Fruit fly (Drosophila melanogaster) whole organism, embryonic: ENCODE results near the gene CG13634.

Source experiments
- Ada2b ChIP-seq: fragments of 200-800 bp; sonication (Bioruptor generic); IDR thresholded peaks from 2 replicates; pipeline ENCODE4 v1.3.6; 2022; ENCODE audit warnings: missing biosample characterization, missing genetic modification characterization
- B-H2 ChIP-seq: fragments of 200-800 bp; sonication (Bioruptor generic); optimal IDR thresholded peaks from 2 replicates; lab custom pipeline; 2018; ENCODE audit warnings: missing biosample characterization, mild to moderate bottlenecking, missing genetic modification characterization
- CG10267 ChIP-seq: fragments of 200-800 bp; sonication (Bioruptor generic); optimal IDR thresholded peaks from 2 replicates; lab custom pipeline; 2018; ENCODE audit warnings: missing biosample characterization, mild to moderate bottlenecking, missing genetic modification characterization, moderate library complexity
- CG10274 ChIP-seq: fragments of 200-800 bp; sonication (Bioruptor generic); optimal IDR thresholded peaks from 3 replicates; lab custom pipeline; 2017; ENCODE audit warnings: missing biosample characterization, mild to moderate bottlenecking, missing genetic modification characterization
- CG10543 ChIP-seq: fragments of 200-800 bp; sonication (Bioruptor generic); optimal IDR thresholded peaks from 3 replicates; lab custom pipeline; 2017; ENCODE audit warnings: missing biosample characterization, mild to moderate bottlenecking, missing genetic modification characterization, moderate library complexity
- CG10959 ChIP-seq: fragments of 200-800 bp; sonication (Bioruptor generic); IDR thresholded peaks from 2 replicates; pipeline ENCODE4 v1.3.6; 2022; ENCODE audit warnings: missing biosample characterization, missing genetic modification characterization
- CG12104 ChIP-seq: fragments of 200-800 bp; sonication (Bioruptor generic); optimal IDR thresholded peaks from 3 replicates; lab custom pipeline; 2016; ENCODE audit warnings: missing biosample characterization, missing genetic modification characterization
- CG12299 ChIP-seq: fragments of 200-800 bp; sonication (Bioruptor generic); optimal IDR thresholded peaks from 2 replicates; lab custom pipeline; 2018; ENCODE audit warnings: missing biosample characterization, mild to moderate bottlenecking, missing genetic modification characterization
- CG12659 ChIP-seq: fragments of 200-800 bp; sonication (Bioruptor generic); optimal IDR thresholded peaks from 3 replicates; lab custom pipeline; 2017; ENCODE audit warnings: mild to moderate bottlenecking, missing biosample characterization, missing genetic modification reagents, missing genetic modification characterization
- CG12942 ChIP-seq: fragments of 200-800 bp; sonication (Bioruptor generic); optimal IDR thresholded peaks from 3 replicates; lab custom pipeline; 2016; ENCODE audit warnings: missing biosample characterization, missing genetic modification characterization
- CG13287 ChIP-seq: fragments of 200-800 bp; sonication (Bioruptor generic); IDR thresholded peaks from 2 replicates; pipeline ENCODE4 v1.3.6; 2022; ENCODE audit warnings: missing biosample characterization, missing genetic modification characterization; ENCODE audit not compliant: partially characterized antibody
- CG14014 ChIP-seq: fragments of 200-800 bp; sonication (Bioruptor generic); IDR thresholded peaks from 2 replicates; pipeline ENCODE4 v1.3.6; 2022; ENCODE audit warnings: missing biosample characterization, missing genetic modification characterization
- CG15479 ChIP-seq: fragments of 200-800 bp; sonication (Bioruptor generic); optimal IDR thresholded peaks from 3 replicates; lab custom pipeline; 2019; ENCODE audit warnings: missing biosample characterization, mild to moderate bottlenecking, missing genetic modification characterization, moderate library complexity
- CG15696 ChIP-seq: fragments of 200-800 bp; sonication (Bioruptor generic); optimal IDR thresholded peaks from 2 replicates; lab custom pipeline; 2019; ENCODE audit warnings: missing biosample characterization, mild to moderate bottlenecking, missing genetic modification characterization, moderate library complexity
- CG17359 ChIP-seq: fragments of 200-800 bp; sonication (Bioruptor generic); optimal IDR thresholded peaks from 3 replicates; lab custom pipeline; 2018; ENCODE audit warnings: missing biosample characterization, mild to moderate bottlenecking, missing genetic modification characterization, moderate library complexity
- CG1792 ChIP-seq: fragments of 200-800 bp; sonication (Bioruptor generic); optimal IDR thresholded peaks from 2 replicates; lab custom pipeline; 2016; ENCODE audit warnings: missing biosample characterization, missing genetic modification characterization
- CG2199 ChIP-seq: fragments of 200-800 bp; sonication (Bioruptor generic); IDR thresholded peaks from 3 replicates; pipeline ENCODE4 v1.3.6; 2022; ENCODE audit warnings: missing biosample characterization, missing genetic modification characterization
- CG34224 ChIP-seq: fragments of 200-800 bp; sonication (Bioruptor generic); IDR thresholded peaks from 3 replicates; pipeline ENCODE4 v1.3.6; 2022; ENCODE audit warnings: missing biosample characterization, missing genetic modification characterization; ENCODE audit not compliant: partially characterized antibody
- CG34376 ChIP-seq: fragments of 200-800 bp; sonication (Bioruptor generic); optimal IDR thresholded peaks from 2 replicates; lab custom pipeline; 2018; ENCODE audit warnings: missing biosample characterization, mild to moderate bottlenecking, missing genetic modification characterization
- CG42726 ChIP-seq: fragments of 200-800 bp; sonication (Bioruptor generic); IDR thresholded peaks from 2 replicates; pipeline ENCODE4 v1.3.6; 2022; ENCODE audit warnings: missing biosample characterization, missing genetic modification characterization; ENCODE audit not compliant: partially characterized antibody
- CG4854 ChIP-seq: fragments of 200-800 bp; sonication (Bioruptor generic); optimal IDR thresholded peaks from 2 replicates; lab custom pipeline; 2016; ENCODE audit warnings: missing biosample characterization, missing genetic modification characterization, inconsistent platforms
- CG6813 ChIP-seq: fragments of 200-800 bp; sonication (Bioruptor generic); optimal IDR thresholded peaks from 2 replicates; lab custom pipeline; 2017; ENCODE audit warnings: missing biosample characterization, missing genetic modification characterization, mild to moderate bottlenecking, moderate library complexity, missing genetic modification reagents
- CG7745 ChIP-seq: fragments of 200-800 bp; sonication (Bioruptor generic); optimal IDR thresholded peaks from 2 replicates; lab custom pipeline; 2018; ENCODE audit warnings: missing biosample characterization, mild to moderate bottlenecking, missing genetic modification characterization, moderate library complexity
- CG7839 ChIP-seq: fragments of 200-800 bp; sonication (Bioruptor generic); optimal IDR thresholded peaks from 3 replicates; lab custom pipeline; 2018; ENCODE audit warnings: missing biosample characterization, mild to moderate bottlenecking, missing genetic modification characterization, moderate library complexity
- CG8089 ChIP-seq: fragments of 200-800 bp; sonication (Bioruptor generic); optimal IDR thresholded peaks from 3 replicates; lab custom pipeline; 2016; ENCODE audit warnings: missing biosample characterization, missing genetic modification characterization
- CG9437 ChIP-seq: fragments of 200-800 bp; sonication (Bioruptor generic); optimal IDR thresholded peaks from 2 replicates; lab custom pipeline; 2018; ENCODE audit warnings: missing biosample characterization, mild to moderate bottlenecking, missing genetic modification characterization
- CG9817 ChIP-seq: fragments of 200-800 bp; sonication (Bioruptor generic); optimal IDR thresholded peaks from 2 replicates; lab custom pipeline; 2018; ENCODE audit warnings: missing biosample characterization, mild to moderate bottlenecking, missing genetic modification characterization, moderate library complexity
- CkIIα-i1 ChIP-seq: fragments of 200-800 bp; sonication (Bioruptor generic); IDR thresholded peaks from 2 replicates; pipeline ENCODE4 v1.3.6; 2022; ENCODE audit warnings: missing biosample characterization, missing genetic modification characterization
- CoRest ChIP-seq: fragments of 200-800 bp; sonication (Bioruptor generic); optimal IDR thresholded peaks from 3 replicates; lab custom pipeline; 2018; ENCODE audit warnings: missing biosample characterization, mild to moderate bottlenecking, missing genetic modification characterization, moderate library complexity
- CrebB ChIP-seq: fragments of 200-800 bp; sonication (Bioruptor generic); optimal IDR thresholded peaks from 3 replicates; lab custom pipeline; 2018; ENCODE audit warnings: missing biosample characterization, mild to moderate bottlenecking, missing genetic modification characterization
- ERR ChIP-seq: fragments of 200-800 bp; sonication (Bioruptor generic); optimal IDR thresholded peaks from 2 replicates; lab custom pipeline; 2016; ENCODE audit warnings: missing biosample characterization, missing genetic modification characterization
- H15 ChIP-seq: fragments of 200-800 bp; sonication (Bioruptor generic); IDR thresholded peaks from 3 replicates; pipeline ENCODE4 v1.3.6; 2022; ENCODE audit warnings: missing biosample characterization, missing genetic modification characterization
- Hr51 ChIP-seq, 2 experiments: fragments of 200-800 bp; sonication (Bioruptor generic); optimal IDR thresholded peaks; 2 replicates in 1 of 2; 3 replicates in 1 of 2; lab custom pipeline; 2016 to 2018; ENCODE audit warnings: missing biosample characterization in 2 of 2, missing genetic modification characterization in 2 of 2, mild to moderate bottlenecking in 1 of 2, moderate library complexity in 1 of 2
- MTF-1 ChIP-seq: fragments of 200-800 bp; sonication (Bioruptor generic); optimal IDR thresholded peaks from 2 replicates; lab custom pipeline; 2018; ENCODE audit warnings: missing biosample characterization, mild to moderate bottlenecking, missing genetic modification characterization, borderline replicate concordance
- Meics ChIP-seq: fragments of 200-800 bp; sonication (Bioruptor generic); optimal IDR thresholded peaks from 2 replicates; lab custom pipeline; 2017; ENCODE audit warnings: missing biosample characterization, mild to moderate bottlenecking, missing genetic modification characterization
- Pdp1 ChIP-seq, 2 experiments: fragments of 200-800 bp; sonication (Bioruptor generic); optimal IDR thresholded peaks; 3 replicates each; lab custom pipeline; 2016; ENCODE audit warnings: missing biosample characterization in 2 of 2, missing genetic modification characterization in 2 of 2, mild to moderate bottlenecking in 1 of 2, moderate library complexity in 1 of 2
- Six4 ChIP-seq: fragments of 200-800 bp; sonication (Bioruptor generic); optimal IDR thresholded peaks from 2 replicates; lab custom pipeline; 2016; ENCODE audit warnings: missing biosample characterization, missing genetic modification characterization
- YL-1 ChIP-seq: fragments of 200-800 bp; sonication (Bioruptor generic); optimal IDR thresholded peaks from 3 replicates; lab custom pipeline; 2017; ENCODE audit warnings: missing biosample characterization, mild to moderate bottlenecking, missing genetic modification characterization
- danr ChIP-seq: fragments of 200-800 bp; sonication (Bioruptor generic); IDR thresholded peaks from 2 replicates; pipeline ENCODE4 v1.3.6; 2022; ENCODE audit warnings: missing biosample characterization, missing genetic modification characterization
- ems ChIP-seq: fragments of 200-800 bp; sonication (Bioruptor generic); optimal IDR thresholded peaks from 3 replicates; lab custom pipeline; 2016; ENCODE audit warnings: missing biosample characterization, missing genetic modification characterization
- eve ChIP-seq, 2 experiments: fragments of >200 bp; optimal IDR thresholded peaks; 2 replicates each; lab custom pipeline; 2017; ENCODE audit warnings: missing biosample characterization in 2 of 2, missing genetic modification characterization in 2 of 2
- lilli ChIP-seq: fragments of 200-800 bp; sonication (Bioruptor generic); optimal IDR thresholded peaks from 3 replicates; lab custom pipeline; 2016; ENCODE audit warnings: missing biosample characterization, missing genetic modification characterization
- lola ChIP-seq, 3 experiments: fragments of >200 bp in 2 of 3; fragments of 200-800 bp in 1 of 3; sonication (Bioruptor generic) in 1 of 3; optimal IDR thresholded peaks; 2 replicates each; lab custom pipeline; 2017 to 2019; ENCODE audit warnings: missing biosample characterization in 3 of 3, missing genetic modification characterization in 3 of 3, mild to moderate bottlenecking in 1 of 3, moderate library complexity in 1 of 3
- luna ChIP-seq: fragments of 200-800 bp; sonication (Bioruptor generic); optimal IDR thresholded peaks from 2 replicates; lab custom pipeline; 2016; ENCODE audit warnings: missing biosample characterization, missing genetic modification characterization
- row ChIP-seq: fragments of 200-800 bp; sonication (Bioruptor generic); IDR thresholded peaks from 3 replicates; pipeline ENCODE4 v1.3.6; 2022; ENCODE audit warnings: missing biosample characterization, missing genetic modification characterization
- salm ChIP-seq: fragments of 200-800 bp; sonication (Bioruptor generic); optimal IDR thresholded peaks from 2 replicates; lab custom pipeline; 2018; ENCODE audit warnings: missing biosample characterization, mild to moderate bottlenecking, missing genetic modification characterization
- sr ChIP-seq: fragments of 200-800 bp; sonication (Bioruptor generic); IDR thresholded peaks from 3 replicates; pipeline ENCODE4 v1.3.6; 2022; ENCODE audit warnings: missing biosample characterization, missing genetic modification characterization
- sug ChIP-seq: fragments of 200-800 bp; optimal IDR thresholded peaks from 2 replicates; lab custom pipeline; 2019; ENCODE audit warnings: missing biosample characterization, mild to moderate bottlenecking, missing genetic modification characterization, moderate library complexity

Gene CG13634

DNA sequence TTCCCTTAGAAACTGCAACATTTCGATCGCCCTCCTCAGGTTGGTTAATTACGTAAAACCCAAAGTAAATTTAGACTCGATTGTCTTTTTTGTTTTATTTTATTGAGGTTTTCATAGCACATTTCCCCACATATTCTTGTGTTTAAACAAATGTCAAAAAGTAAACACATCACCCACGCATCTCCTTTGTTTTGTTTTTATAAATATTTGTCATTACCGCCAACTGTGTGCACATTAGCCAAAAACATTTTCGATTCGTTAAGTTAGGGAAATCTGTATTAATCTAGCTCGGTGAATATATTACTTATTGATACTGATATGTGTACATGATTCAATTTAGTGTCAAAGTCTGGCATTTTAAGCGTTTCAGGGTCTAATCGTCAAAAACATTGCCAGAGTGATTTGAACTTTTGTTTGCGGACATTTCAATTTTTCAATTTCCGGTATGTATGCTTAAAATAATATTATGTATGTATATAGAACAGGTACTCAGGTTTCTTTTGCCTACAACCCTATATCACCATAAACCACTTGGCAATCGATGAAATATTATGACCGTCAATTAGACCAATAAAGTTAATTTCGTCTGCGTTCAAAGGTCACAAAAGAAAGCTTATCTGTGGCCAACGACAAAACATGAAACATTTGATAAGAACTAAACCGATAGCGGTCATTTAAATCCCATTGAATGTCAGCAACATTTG is 19.8 kb upstream of the CG13634 start (continued):
- TF ChIP-seq CG15696 (tag; lab: Kevin White, UChicago) (peak; percentile 54), CG13287 (GFP tag; lab: Robert Waterston, UW) (no peak), CG12299 (tag; lab: Kevin White, UChicago) (peak; percentile 65), CG12659 (GFP tag; lab: Kevin White, UChicago) (peak; percentile 38), luna (GFP tag; lab: Kevin White, UChicago) (no peak), danr (GFP tag; lab: Robert Waterston, UW) (no peak), sr (GFP tag; lab: Robert Waterston, UW) (peak; percentile 29; the same call in 1 of the 3 replicates), Hr51 (GFP tag; optimal IDR thresholded peaks at IDR 0.05; lab: Kevin White, UChicago) (no peak), MTF-1 (GFP tag; lab: Kevin White, UChicago) (peak; percentile 54), CoRest (no peak), CrebB (tag; lab: Kevin White, UChicago) (peak; percentile 59), CG10267 (tag; lab: Kevin White, UChicago) (peak; percentile 2), CG1792 (GFP tag; lab: Kevin White, UChicago) (no peak), CG10274 (GFP tag; lab: Kevin White, UChicago) (peak; percentile 25), H15 (no peak), CG9437 (GFP tag; lab: Kevin White, UChicago) (no peak), CkIIα-i1 (GFP tag; lab: Robert Waterston, UW) (no peak), row (0 out of 3 replicates have a peak, but pooled peaks have one; percentile 7), CG42726 (GFP tag; lab: Robert Waterston, UW) (no peak), YL-1 (GFP tag; lab: Kevin White, UChicago) (no peak), CG4854 (peak; percentile 63), ERR (GFP tag; lab: Kevin White, UChicago) (no peak), CG12942 (GFP tag; lab: Kevin White, UChicago) (no peak), CG7745 (tag; lab: Kevin White, UChicago) (no peak), CG14014 (GFP tag; lab: Robert Waterston, UW) (peak; percentile 25; the same call in 1 of the 2 replicates), Six4 (GFP tag; lab: Kevin White, UChicago) (peak; percentile 9), B-H2 (no peak), CG6813 (peak; percentile 86), sug (tag; lab: Kevin White, UChicago) (peak; percentile 44), CG8089 (GFP tag; lab: Kevin White, UChicago) (no peak), CG7839 (tag; lab: Kevin White, UChicago) (no peak), ems (GFP tag; lab: Kevin White, UChicago) (no peak), eve (GFP tag; optimal IDR thresholded peaks at IDR 0.05; lab: Kevin White, UChicago) (no peak), Meics (GFP tag; lab: Kevin White, UChicago) (no peak), lilli (no peak), Ada2b (no peak), CG34224 (GFP tag; lab: Robert Waterston, UW) (no peak), CG17359 (peak; percentile 65), lola (GFP tag; optimal IDR thresholded peaks at IDR 0.05; lab: Kevin White, UChicago) (peak in 1 of 3 experiments; percentile 2), salm (tag; lab: Kevin White, UChicago) (peak; percentile 57), CG12104 (GFP tag; lab: Kevin White, UChicago) (peak; percentile 24), Pdp1 (GFP tag; optimal IDR thresholded peaks at IDR 0.05; lab: Kevin White, UChicago) (peak in 1 of 2 experiments; percentile 71), CG34376 (GFP tag; lab: Kevin White, UChicago) (peak; percentile 83), CG10543 (GFP tag; lab: Kevin White, UChicago) (peak; percentile 48), CG9817 (tag; lab: Kevin White, UChicago) (peak; percentile 9), CG10959 (GFP tag; lab: Robert Waterston, UW) (no peak), CG15479 (GFP tag; lab: Kevin White, UChicago) (no peak), CG2199 (GFP tag; lab: Robert Waterston, UW) (no peak)
